Worm (Caenorhabditis elegans): ENCODE measurements around the gene fbxa-82.

DNA sequence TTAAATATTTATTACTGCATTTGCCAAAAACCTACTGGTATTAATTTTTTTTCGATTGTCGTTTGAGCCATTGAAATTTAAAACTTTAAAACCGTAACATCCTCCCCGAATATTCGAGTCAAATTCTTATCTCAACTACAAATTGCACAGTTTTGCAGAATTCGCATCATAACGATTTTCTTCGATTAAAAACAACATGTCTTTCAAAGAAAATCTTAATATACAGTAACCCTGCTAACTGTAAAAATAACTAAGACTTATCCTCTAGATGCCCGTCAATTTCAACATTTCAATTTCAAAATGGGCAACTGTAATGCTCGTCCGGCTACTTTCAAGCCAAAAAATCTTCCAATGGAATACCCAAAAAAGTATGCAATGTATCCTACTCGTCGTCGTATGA, 31.6 kb downstream of the fbxa-82 start, which contains the start of gene F14H8.5:
- TF ChIP-seq jun-1 (tag; optimal IDR thresholded peaks at IDR 0.05) (no peak), egl-43 (GFP tag; IDR thresholded peaks at IDR 0.05) (no peak), egl-27 (tag; optimal IDR thresholded peaks at IDR 0.05) (no peak), php-3 (GFP tag; IDR thresholded peaks at IDR 0.05) (no peak), nhr-28 (tag; optimal IDR thresholded peaks at IDR 0.05) (no peak), ztf-11 (tag; optimal IDR thresholded peaks at IDR 0.05) (no peak), lin-38 (GFP tag; IDR thresholded peaks at IDR 0.05) (no peak), madf-9 (GFP tag; conservative IDR thresholded peaks at IDR 0.05) (no peak), nhr-76 (tag; optimal IDR thresholded peaks at IDR 0.05) (no peak), ceh-82 (tag; optimal IDR thresholded peaks at IDR 0.05) (no peak), ZK546.5 (tag; optimal IDR thresholded peaks at IDR 0.05) (no peak), hlh-30 (tag; optimal IDR thresholded peaks at IDR 0.05; ENCODE audit: insufficient read depth) (no peak), set-16 (GFP tag; IDR thresholded peaks at IDR 0.05) (no peak)

All from whole organism, L4 larva.